Fruit fly (Drosophila melanogaster) whole organism: ENCODE results near the gene Hsp60A.

ENCODE experiments used
- CG8478 ChIP-seq: fragments of >200 bp; optimal IDR thresholded peaks from 2 replicates; lab custom pipeline; 2018; ENCODE audit warnings: inconsistent platforms
- pan ChIP-seq: fragments of >200 bp; optimal IDR thresholded peaks from 2 replicates; lab custom pipeline; 2017
- psq ChIP-seq: fragments of >200 bp; optimal IDR thresholded peaks from 2 replicates; lab custom pipeline; 2017
- usp ChIP-seq: fragments of >200 bp; optimal IDR thresholded peaks from 2 replicates; lab custom pipeline; 2017; ENCODE audit warnings: missing biosample characterization, missing genetic modification characterization, mixed read lengths

dm6 chrX:11128828-11129227, 20.5 kb downstream of the Hsp60A start, which contains the start of gene SrpRalpha:
- TF ChIP-seq usp (GFP tag; lab: Kevin White, UChicago), result no peak
- no peak for TF ChIP-seq psq (lab: Kevin White, UChicago)
- no peak for TF ChIP-seq pan (lab: Kevin White, UChicago)
- TF ChIP-seq CG8478 (lab: Kevin White, UChicago), result no peak
